Worm (Caenorhabditis elegans) whole organism, late embryonic: ENCODE results near the gene ugt-30.
"Not testable (repeated sequence)": the region's sequence is repeated elsewhere in the genome, so short reads cannot be mapped to it uniquely, and the experiment has no call there.

Experiments
- C08G9.2 ChIP-seq: sonication (generic microtip); optimal IDR thresholded peaks from 2 replicates; lab custom pipeline; 2016; ENCODE audit warnings: mild to moderate bottlenecking, missing genetic modification characterization, moderate library complexity, missing compliant biosample characterization
- C38D4.7 ChIP-seq: fragments of 200-800 bp; sonication (Bioruptor generic); optimal IDR thresholded peaks from 2 replicates; lab custom pipeline; 2018; ENCODE audit warnings: mild to moderate bottlenecking, missing genetic modification characterization, moderate library complexity, missing compliant biosample characterization
- F13H6.1 ChIP-seq: sonication (generic microtip); optimal IDR thresholded peaks from 2 replicates; lab custom pipeline; 2016; ENCODE audit warnings: missing genetic modification characterization, missing compliant biosample characterization
- K02D7.2 ChIP-seq: sonication (generic microtip); optimal IDR thresholded peaks from 2 replicates; lab custom pipeline; 2017; ENCODE audit warnings: mild to moderate bottlenecking, missing genetic modification characterization, missing compliant biosample characterization
- T23F11.4 ChIP-seq: fragments of 200-800 bp; sonication (Bioruptor generic); optimal IDR thresholded peaks from 2 replicates; lab custom pipeline; 2018; ENCODE audit warnings: mild to moderate bottlenecking, missing genetic modification characterization, missing compliant biosample characterization
- Y22D7AL.16 ChIP-seq: sonication (generic microtip); optimal IDR thresholded peaks from 2 replicates; lab custom pipeline; 2016; ENCODE audit warnings: missing genetic modification characterization, missing compliant biosample characterization
- ama-1 ChIP-seq: fragments of 150-350 bp; optimal IDR thresholded peaks from 2 replicates; lab custom pipeline; 2014
- ceh-18 ChIP-seq: sonication (generic microtip); optimal IDR thresholded peaks from 2 replicates; lab custom pipeline; 2016; ENCODE audit warnings: missing genetic modification characterization, missing compliant biosample characterization
- ceh-48 ChIP-seq: sonication (generic microtip); optimal IDR thresholded peaks from 2 replicates; lab custom pipeline; 2016; ENCODE audit warnings: missing genetic modification characterization, inconsistent platforms, missing compliant biosample characterization
- ceh-9 ChIP-seq: sonication (generic microtip); optimal IDR thresholded peaks from 2 replicates; lab custom pipeline; 2016; ENCODE audit warnings: mild to moderate bottlenecking, missing genetic modification characterization, inconsistent platforms, missing compliant biosample characterization
- elt-2 ChIP-seq: sonication (generic microtip); optimal IDR thresholded peaks from 2 replicates; lab custom pipeline; 2016; ENCODE audit warnings: missing genetic modification reagents, missing genetic modification characterization, missing compliant biosample characterization
- elt-4 ChIP-seq: sonication (generic microtip); optimal IDR thresholded peaks from 2 replicates; lab custom pipeline; 2016; ENCODE audit warnings: missing genetic modification characterization, missing compliant biosample characterization
- fkh-10 ChIP-seq: fragments of 150-350 bp; optimal IDR thresholded peaks from 2 replicates; lab custom pipeline; 2014; ENCODE audit warnings: missing biosample characterization, missing genetic modification reagents, missing genetic modification characterization
- hlh-13 ChIP-seq: fragments of 200-800 bp; sonication (Bioruptor generic); optimal IDR thresholded peaks from 2 replicates; lab custom pipeline; 2018; ENCODE audit warnings: mild to moderate bottlenecking, missing genetic modification characterization, missing compliant biosample characterization
- hlh-6 ChIP-seq: sonication (generic microtip); optimal IDR thresholded peaks from 2 replicates; lab custom pipeline; 2016; ENCODE audit warnings: missing genotype, missing genetic modification characterization, missing compliant biosample characterization
- lim-6 ChIP-seq: sonication (generic microtip); optimal IDR thresholded peaks from 2 replicates; lab custom pipeline; 2016; ENCODE audit warnings: missing genetic modification characterization, missing compliant biosample characterization
- lin-11 ChIP-seq: fragments of 200-800 bp; sonication (Bioruptor generic); optimal IDR thresholded peaks from 2 replicates; lab custom pipeline; 2018; ENCODE audit warnings: mild to moderate bottlenecking, missing genetic modification characterization, missing compliant biosample characterization
- madf-2 ChIP-seq: sonication (generic microtip); optimal IDR thresholded peaks from 2 replicates; lab custom pipeline; 2017; ENCODE audit warnings: missing genetic modification characterization, missing compliant biosample characterization
- npax-4 ChIP-seq: sonication (generic microtip); optimal IDR thresholded peaks from 2 replicates; lab custom pipeline; 2016; ENCODE audit warnings: missing genetic modification characterization, missing compliant biosample characterization
- odd-2 ChIP-seq: sonication (generic microtip); optimal IDR thresholded peaks from 2 replicates; lab custom pipeline; 2017; ENCODE audit warnings: antibody characterized with exemption, mild to moderate bottlenecking, missing genetic modification characterization, missing compliant biosample characterization
- pat-9 ChIP-seq: fragments of 200-800 bp; sonication (Bioruptor generic); optimal IDR thresholded peaks from 2 replicates; lab custom pipeline; 2018; ENCODE audit warnings: mild to moderate bottlenecking, missing genetic modification characterization, moderate library complexity, missing compliant biosample characterization
- pha-4 ChIP-seq: fragments of 150-350 bp; optimal IDR thresholded peaks from 2 replicates; lab custom pipeline; 2018; ENCODE audit warnings: missing biosample characterization, missing genetic modification reagents, missing genetic modification characterization
- pqm-1 ChIP-seq: sonication (generic microtip); optimal IDR thresholded peaks from 2 replicates; lab custom pipeline; 2016; ENCODE audit warnings: missing genetic modification characterization, missing compliant biosample characterization
- sdc-2 ChIP-seq: sonication (generic microtip); optimal IDR thresholded peaks from 2 replicates; lab custom pipeline; 2016; ENCODE audit warnings: missing genotype, missing genetic modification characterization, missing compliant biosample characterization
- sox-2 ChIP-seq: fragments of 200-800 bp; sonication (Bioruptor generic); IDR thresholded peaks from 2 replicates; pipeline ENCODE4 v1.3.6; 2022; ENCODE audit warnings: missing genetic modification reagents, missing genetic modification characterization, missing compliant biosample characterization
- sox-4 ChIP-seq: sonication (generic microtip); optimal IDR thresholded peaks from 2 replicates; lab custom pipeline; 2017; ENCODE audit warnings: mild to moderate bottlenecking, missing genetic modification characterization, inconsistent platforms, missing compliant biosample characterization
- syd-9 ChIP-seq: sonication (generic microtip); optimal IDR thresholded peaks from 2 replicates; lab custom pipeline; 2016; ENCODE audit warnings: mild to moderate bottlenecking, missing genetic modification characterization, moderate library complexity, missing compliant biosample characterization
- ttx-3 ChIP-seq: sonication (generic microtip); optimal IDR thresholded peaks from 2 replicates; lab custom pipeline; 2016; ENCODE audit warnings: missing genetic modification reagents, missing genetic modification characterization, missing compliant biosample characterization
- unc-3 ChIP-seq, 2 experiments: fragments of 200-800 bp in 1 of 2; sonication (Bioruptor generic) in 1 of 2; sonication (generic microtip) in 1 of 2; conservative IDR thresholded peaks in 1 of 2; optimal IDR thresholded peaks in 1 of 2; 2 replicates each; pipeline versions ENCODE4 v1.3.6 to Lab custom; 2016 to 2022; ENCODE audit warnings: missing compliant biosample characterization in 2 of 2, missing genetic modification characterization in 2 of 2, missing genetic modification reagents in 1 of 2
- unc-86 ChIP-seq: sonication (generic microtip); optimal IDR thresholded peaks from 2 replicates; lab custom pipeline; 2016; ENCODE audit warnings: missing genetic modification characterization, missing compliant biosample characterization
- zip-5 ChIP-seq: sonication (generic microtip); optimal IDR thresholded peaks from 2 replicates; lab custom pipeline; 2016; ENCODE audit warnings: missing genetic modification characterization, missing compliant biosample characterization

ugt-30 gene

ce11 chrV:15115968-15116367 is 9.1 kb downstream of the ugt-30 start, which contains the start of gene T01G5.8:
T01G5.8 (plus strand) TSS chrV:15116268.
- TF ChIP-seq ceh-9; pat-9 (tag; lab: Kevin White, UChicago); ttx-3 (tag; lab: Kevin White, UChicago): not testable (repeated sequence)

ce11 chrV:15113992-15114391 is 11.1 kb downstream of the ugt-30 start, which contains the start of gene T01G5.6:
T01G5.6 (minus strand) TSS chrV:15114092.
- TF ChIP-seq C08G9.2 (tag; lab: Kevin White, UChicago): no peak
- TF ChIP-seq pqm-1 (tag; lab: Kevin White, UChicago): no peak
- TF ChIP-seq hlh-6 (tag; lab: Kevin White, UChicago): no peak
- TF ChIP-seq T23F11.4: no peak
- no peak for TF ChIP-seq C38D4.7
- no peak for TF ChIP-seq pha-4 (tag; lab: Kevin White, UChicago)
- TF ChIP-seq elt-4: no peak
- no peak for TF ChIP-seq unc-3 (GFP tag; conservative IDR thresholded peaks at IDR 0.05; lab: Robert Waterston, UW)
- no peak for TF ChIP-seq unc-3 (tag; optimal IDR thresholded peaks at IDR 0.05; lab: Kevin White, UChicago)
- no peak for TF ChIP-seq madf-2 (tag; lab: Kevin White, UChicago)
- no peak for TF ChIP-seq sdc-2 (tag; lab: Kevin White, UChicago)
- no peak for TF ChIP-seq sox-2 (GFP tag; lab: Robert Waterston, UW)
- TF ChIP-seq syd-9 (tag; lab: Kevin White, UChicago): no peak
- TF ChIP-seq sox-4: no peak
- no peak for TF ChIP-seq unc-86
- no peak for TF ChIP-seq F13H6.1 (tag; lab: Kevin White, UChicago)

- TF ChIP-seq ceh-48 (no peak), lim-6 (no peak), ceh-18 (tag; lab: Kevin White, UChicago) (no peak), F13H6.1 (tag; lab: Kevin White, UChicago) (no peak)
Observed at ce11 chrV:15111660-15112059, 13.4 kb downstream of the ugt-30 start, which contains the start of gene T01G5.7. T01G5.7 (plus strand) TSS chrV:15111960.

DNA sequence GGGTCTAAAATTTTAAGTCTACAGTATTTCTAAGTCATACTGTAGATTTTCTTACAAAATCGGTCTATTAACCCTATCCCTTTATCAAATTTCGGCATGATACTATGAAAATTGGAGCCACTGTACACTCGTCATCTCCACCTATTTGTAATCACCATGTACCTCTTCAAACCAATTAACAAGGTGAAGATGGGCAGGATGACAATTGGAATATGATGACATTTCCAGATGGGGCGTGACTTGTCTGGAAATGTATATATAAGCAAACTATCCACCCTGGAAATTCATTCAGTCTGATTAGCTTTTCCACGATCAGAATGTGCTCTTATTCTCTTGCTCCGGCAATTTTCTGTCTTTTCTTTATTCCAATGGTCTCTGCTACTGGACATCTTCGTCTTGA is 15.8 kb downstream of the ugt-30 start, which contains the start of gene Y75B12A.2:
Gene Y75B12A.2 (plus strand): TSS at position 301 of the 400 bp plus-strand sequence.
- TF ChIP-seq hlh-13 (GFP tag; lab: Kevin White, UChicago): no peak
- TF ChIP-seq unc-86: no peak
- no peak for TF ChIP-seq lin-11
- TF ChIP-seq K02D7.2 (tag; lab: Kevin White, UChicago): no peak
- TF ChIP-seq odd-2 (tag; lab: Kevin White, UChicago): no peak
- TF ChIP-seq F13H6.1 (tag; lab: Kevin White, UChicago): no peak
- TF ChIP-seq ama-1 (lab: Kevin White, UChicago): no peak
- TF ChIP-seq unc-3 (GFP tag; conservative IDR thresholded peaks at IDR 0.05; lab: Robert Waterston, UW): no peak
- TF ChIP-seq unc-3 (tag; optimal IDR thresholded peaks at IDR 0.05; lab: Kevin White, UChicago): no peak
- no peak for TF ChIP-seq T23F11.4
- TF ChIP-seq npax-4 (tag; lab: Kevin White, UChicago): no peak
- TF ChIP-seq Y22D7AL.16 (tag; lab: Kevin White, UChicago): no peak
- TF ChIP-seq, all 69 proteins: peak for 0

DNA sequence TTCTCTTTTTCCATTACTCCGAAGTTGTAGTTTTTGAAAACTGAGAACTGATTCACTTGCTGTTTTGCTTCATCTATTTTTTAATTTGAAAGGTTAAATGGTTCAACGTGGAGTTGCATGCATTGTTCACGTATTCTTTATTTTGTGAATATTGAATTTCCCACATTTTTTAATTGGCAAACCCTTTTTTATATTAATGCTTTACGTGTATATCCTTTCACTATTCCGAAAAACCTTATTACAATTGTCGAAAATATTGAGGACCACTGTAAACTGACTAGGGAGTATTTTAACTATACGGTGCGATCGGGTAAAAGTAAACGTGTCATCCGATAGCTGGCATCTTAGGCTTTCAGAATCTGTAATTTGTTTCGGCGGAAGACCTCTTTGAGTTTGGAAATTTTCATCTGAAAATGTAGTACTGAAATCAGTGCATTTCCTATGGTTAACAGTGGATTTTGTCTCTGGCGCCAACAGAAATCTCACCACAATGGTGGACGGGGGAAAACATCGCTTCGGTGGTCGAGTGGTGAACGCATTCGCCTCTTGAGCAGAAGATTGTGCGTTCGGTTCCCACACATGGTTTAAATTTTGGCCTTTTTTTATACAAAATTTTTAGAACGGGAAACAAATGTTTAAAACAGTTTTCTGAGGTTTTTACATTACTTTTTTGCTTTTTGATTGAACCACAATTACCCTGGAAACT is 19.0 kb downstream of the ugt-30 start, which contains the start of gene C01G10.14:
Gene C01G10.14 (minus strand): TSS at position 51 of the 706 bp plus-strand sequence.
- TF ChIP-seq pha-4 (tag; lab: Kevin White, UChicago); sox-4; C08G9.2 (tag; lab: Kevin White, UChicago): not testable (repeated sequence)
- TF ChIP-seq, all 69 proteins: peak for 0; not testable (repeated sequence) for 69

ce11 chrV:15099447-15099846 is 25.6 kb downstream of the ugt-30 start, which contains the start of gene C01G10.1:
C01G10.1 (plus strand) TSS chrV:15099747.
- TF ChIP-seq elt-2 (tag; lab: Kevin White, UChicago): no peak
- no peak for TF ChIP-seq zip-5
- no peak for TF ChIP-seq fkh-10 (GFP tag; lab: Kevin White, UChicago)
- no peak for TF ChIP-seq Y22D7AL.16 (tag; lab: Kevin White, UChicago)
